Fruit fly (Drosophila melanogaster): ENCODE results near the gene wrm2.

Gene wrm2

dm6 chr3L:7314133-7314532 lies 20.9 kb downstream of the wrm2 start:
- TF ChIP-seq vri (GFP tag; optimal IDR thresholded peaks at IDR 0.05) (no peak), spab (GFP tag; optimal IDR thresholded peaks at IDR 0.05) (no peak), CG11762 (GFP tag; optimal IDR thresholded peaks at IDR 0.05; ENCODE audit: insufficient read depth) (no peak), CG31627 (GFP tag; optimal IDR thresholded peaks at IDR 0.05) (no peak), CG1621 (tag; optimal IDR thresholded peaks at IDR 0.05) (no peak), CG6792 (GFP tag; optimal IDR thresholded peaks at IDR 0.05) (no peak), Eip93F (GFP tag; optimal IDR thresholded peaks at IDR 0.05) (no peak)

dm6 chr3L:7313559-7314132 lies 21.4 kb downstream of the wrm2 start:
- no peak for TF ChIP-seq net (GFP tag; optimal IDR thresholded peaks at IDR 0.05)
- TF ChIP-seq CG15336 (GFP tag; IDR thresholded peaks at IDR 0.05): no peak
- TF ChIP-seq vri (GFP tag; optimal IDR thresholded peaks at IDR 0.05): no peak
- no peak for TF ChIP-seq Ets96B (tag; optimal IDR thresholded peaks at IDR 0.05)
- TF ChIP-seq Sox15 (GFP tag; optimal IDR thresholded peaks at IDR 0.05): no peak
- no peak for TF ChIP-seq CG6276 (GFP tag; optimal IDR thresholded peaks at IDR 0.05)
- TF ChIP-seq Gug (GFP tag; IDR thresholded peaks at IDR 0.05): no peak
- TF ChIP-seq CG7368 (GFP tag; optimal IDR thresholded peaks at IDR 0.05): no peak
- TF ChIP-seq CG16779 (tag; optimal IDR thresholded peaks at IDR 0.05): no peak
- no peak for TF ChIP-seq esn (GFP tag; optimal IDR thresholded peaks at IDR 0.05)
- no peak for TF ChIP-seq lz (GFP tag; optimal IDR thresholded peaks at IDR 0.05)
- no peak for TF ChIP-seq CG10669 (GFP tag; optimal IDR thresholded peaks at IDR 0.05)
- no peak for TF ChIP-seq CG3032 (tag; optimal IDR thresholded peaks at IDR 0.05)
- no peak for TF ChIP-seq ss (GFP tag; optimal IDR thresholded peaks at IDR 0.05)

dm6 chr3L:7312754-7313153 lies 22.3 kb downstream of the wrm2 start, which contains the start of gene unc-13-4A:
unc-13-4A (minus strand) TSS chr3L:7312896.
- TF ChIP-seq Hr38 (GFP tag; optimal IDR thresholded peaks at IDR 0.05): no peak

- TF ChIP-seq fkh (GFP tag; optimal IDR thresholded peaks at IDR 0.05) (no peak), ss (GFP tag; optimal IDR thresholded peaks at IDR 0.05) (no peak), Sox14 (GFP tag; optimal IDR thresholded peaks at IDR 0.05) (no peak), Ets96B (tag; optimal IDR thresholded peaks at IDR 0.05) (no peak)
Measured at dm6 chr3L:7300660-7301059, 34.4 kb downstream of the wrm2 start.
